Worm (Caenorhabditis elegans) whole organism, L4/young adult: ENCODE results near the gene T11F9.22.

ENCODE experiments used
- W03F9.2 ChIP-seq: fragments of 150-350 bp; optimal IDR thresholded peaks from 2 replicates; lab custom pipeline; 2014; ENCODE audit warnings: missing biosample characterization, missing genetic modification characterization
- dao-5 ChIP-seq: sonication (generic microtip); optimal IDR thresholded peaks from 2 replicates; lab custom pipeline; 2016; ENCODE audit warnings: missing genotype, missing genetic modification characterization, moderate library complexity, missing compliant biosample characterization
- him-1 ChIP-seq: sonication (generic microtip); optimal IDR thresholded peaks from 2 replicates; lab custom pipeline; 2016; ENCODE audit warnings: missing genotype, missing genetic modification reagents, missing genetic modification characterization, missing compliant biosample characterization

Gene T11F9.22

ce11 chrV:11525338-11525737 is 45.8 kb downstream of the T11F9.22 start:
- no peak for TF ChIP-seq dao-5 (tag; lab: Kevin White, UChicago)
- TF ChIP-seq him-1 = no peak
- no peak for TF ChIP-seq W03F9.2 (tag; lab: Kevin White, UChicago)

- no peak for TF ChIP-seq W03F9.2 (tag; lab: Kevin White, UChicago)
- no peak for TF ChIP-seq dao-5 (tag; lab: Kevin White, UChicago)
- no peak for TF ChIP-seq him-1
Observed at ce11 chrV:11526927-11527491, 47.5 kb downstream of the T11F9.22 start.

ce11 chrV:11527531-11527930 is 48.0 kb downstream of the T11F9.22 start, which contains the start of gene ccch-1:
Gene ccch-1, plus strand, starts transcription at chrV:11527831.
- TF ChIP-seq him-1 = no peak
- no peak for TF ChIP-seq W03F9.2 (tag; lab: Kevin White, UChicago)
- TF ChIP-seq dao-5 (tag; lab: Kevin White, UChicago) = no peak

ce11 chrV:11528633-11529327 is 49.3 kb downstream of the T11F9.22 start:
- no peak for TF ChIP-seq dao-5 (tag; lab: Kevin White, UChicago)
- no peak for TF ChIP-seq him-1
- TF ChIP-seq W03F9.2 (tag; lab: Kevin White, UChicago) = no peak

DNA sequence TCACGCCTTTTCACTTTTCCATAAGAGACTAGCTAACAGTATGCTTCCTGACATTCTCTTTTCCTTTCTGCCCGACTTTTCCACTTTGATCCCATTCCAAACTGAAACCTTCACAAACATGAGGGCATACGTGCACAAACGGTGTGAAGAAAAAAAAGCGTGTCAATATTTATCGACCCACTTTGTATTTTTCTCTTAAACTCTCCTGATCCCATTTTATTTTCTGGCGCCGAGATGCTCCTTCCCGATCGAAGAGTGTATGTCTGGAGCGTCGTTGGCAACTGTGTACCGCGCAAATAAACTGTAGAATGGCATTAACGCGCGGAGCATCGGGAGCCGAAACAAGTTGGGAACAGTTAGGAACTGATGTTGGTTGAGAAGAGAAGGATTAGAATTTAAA is 50.0 kb downstream of the T11F9.22 start:
- no peak for TF ChIP-seq dao-5 (tag; lab: Kevin White, UChicago)
- no peak for TF ChIP-seq W03F9.2 (tag; lab: Kevin White, UChicago)
- TF ChIP-seq him-1 = no peak
